Fruit fly (Drosophila melanogaster) Kc167 (cell line): Measurements from ENCODE around the gene CG8565.

Experiments
- Myc ChIP-seq: fragments of >200 bp; optimal IDR thresholded peaks from 2 replicates; lab custom pipeline; 2017; ENCODE audit warnings: missing external identifiers
- Sin3A ChIP-seq: fragments of >200 bp; optimal IDR thresholded peaks from 2 replicates; lab custom pipeline; 2018; ENCODE audit warnings: missing external identifiers
- insv ChIP-seq: fragments of >200 bp; optimal IDR thresholded peaks from 3 replicates; lab custom pipeline; 2018; ENCODE audit warnings: missing external identifiers
- psq ChIP-seq: fragments of >200 bp; optimal IDR thresholded peaks from 2 replicates; lab custom pipeline; 2017; ENCODE audit warnings: missing external identifiers

DNA sequence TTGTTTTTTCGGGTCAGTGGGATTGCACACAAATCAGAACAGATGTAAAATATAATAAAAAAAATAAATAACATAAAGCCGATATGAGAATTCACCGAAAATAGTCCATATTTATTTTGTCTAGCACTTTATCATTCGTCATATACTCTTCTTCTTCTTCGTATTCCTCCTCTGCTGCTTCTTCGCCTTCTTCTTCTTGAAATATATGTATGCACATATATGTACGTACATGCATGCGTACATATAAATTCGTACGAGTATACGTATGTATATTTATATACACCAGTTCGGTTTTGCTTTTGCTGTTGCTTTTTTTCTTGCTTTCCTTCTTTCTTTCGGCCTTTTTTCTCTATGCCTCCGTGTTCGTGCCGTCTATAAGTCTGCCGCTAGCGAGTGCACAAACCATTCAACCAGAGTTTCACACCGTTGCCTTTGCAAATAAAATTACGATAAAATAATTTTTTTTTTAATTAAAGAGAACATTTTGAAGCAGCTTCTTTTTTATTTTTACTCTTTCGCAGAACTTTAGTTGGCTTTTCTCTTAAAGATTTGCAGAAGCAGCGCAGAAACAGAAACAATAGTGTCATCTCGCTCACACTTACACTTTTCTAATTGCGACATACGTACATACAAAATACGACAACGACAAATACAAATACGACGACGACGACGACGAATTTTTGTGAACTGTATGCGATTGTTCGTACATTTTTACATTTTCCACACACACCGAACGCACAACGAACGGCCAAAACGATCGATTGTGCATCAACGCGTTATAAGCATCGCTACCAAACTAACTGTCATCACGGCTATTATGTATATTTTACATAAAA lies 49.0 kb downstream of the CG8565 start:
- no peak for TF ChIP-seq Myc
- no peak for TF ChIP-seq Sin3A (lab: Kevin White, UChicago)
- peak; percentile 85 for TF ChIP-seq psq (lab: Kevin White, UChicago)
- no peak for TF ChIP-seq insv (lab: Kevin White, UChicago)
